Fruit fly (Drosophila melanogaster) whole organism, adult: ENCODE data around the gene CG42724.

Experiments
- CG11617 ChIP-seq: fragments of 200-800 bp; sonication (Bioruptor generic); optimal IDR thresholded peaks from 2 replicates; lab custom pipeline; 2017; ENCODE audit warnings: mild to moderate bottlenecking, missing biosample characterization, missing genetic modification reagents, missing genetic modification characterization
- CG12768 ChIP-seq: fragments of 200-800 bp; sonication (Bioruptor generic); optimal IDR thresholded peaks from 2 replicates; lab custom pipeline; 2017; ENCODE audit warnings: missing biosample characterization, missing genetic modification characterization, mild to moderate bottlenecking, moderate library complexity, missing genetic modification reagents
- CG14711 ChIP-seq: fragments of 200-800 bp; sonication (Bioruptor generic); optimal IDR thresholded peaks from 2 replicates; lab custom pipeline; 2018; ENCODE audit warnings: missing biosample characterization, mild to moderate bottlenecking, missing genetic modification characterization, moderate library complexity
- CG1620 ChIP-seq: fragments of 200-800 bp; sonication (Bioruptor generic); optimal IDR thresholded peaks from 2 replicates; lab custom pipeline; 2016; ENCODE audit warnings: missing biosample characterization, missing genetic modification characterization
- CG33017 ChIP-seq: fragments of 200-800 bp; sonication (Bioruptor generic); optimal IDR thresholded peaks from 2 replicates; lab custom pipeline; 2018; ENCODE audit warnings: missing biosample characterization, mild to moderate bottlenecking, missing genetic modification characterization, moderate library complexity
- CG5204 ChIP-seq: fragments of 200-800 bp; sonication (Bioruptor generic); optimal IDR thresholded peaks from 2 replicates; lab custom pipeline; 2016; ENCODE audit warnings: missing biosample characterization, missing genetic modification characterization
- CG7045 ChIP-seq: fragments of 200-800 bp; sonication (Bioruptor generic); optimal IDR thresholded peaks from 2 replicates; lab custom pipeline; 2017; ENCODE audit warnings: missing biosample characterization, mild to moderate bottlenecking, missing genetic modification characterization
- CG7101 ChIP-seq: fragments of 200-800 bp; sonication (Bioruptor generic); optimal IDR thresholded peaks from 2 replicates; lab custom pipeline; 2018; ENCODE audit warnings: missing biosample characterization, mild to moderate bottlenecking, missing genetic modification characterization, moderate library complexity
- Clk ChIP-seq: fragments of 200-800 bp; sonication (Bioruptor generic); optimal IDR thresholded peaks from 2 replicates; lab custom pipeline; 2017; ENCODE audit warnings: missing biosample characterization, missing genetic modification characterization
- Crg-1 ChIP-seq: fragments of 200-800 bp; sonication (Bioruptor generic); optimal IDR thresholded peaks from 2 replicates; lab custom pipeline; 2016; ENCODE audit warnings: missing biosample characterization, missing genetic modification characterization
- Hr96 ChIP-seq: fragments of 200-800 bp; sonication (Bioruptor generic); optimal IDR thresholded peaks from 2 replicates; lab custom pipeline; 2016; ENCODE audit warnings: missing biosample characterization, missing genetic modification characterization
- Mnt ChIP-seq: fragments of 200-800 bp; sonication (Bioruptor generic); optimal IDR thresholded peaks from 2 replicates; lab custom pipeline; 2016; ENCODE audit warnings: missing biosample characterization, mild to moderate bottlenecking, missing genetic modification characterization
- bab1 ChIP-seq: fragments of 200-800 bp; sonication (Bioruptor generic); optimal IDR thresholded peaks from 3 replicates; lab custom pipeline; 2019; ENCODE audit warnings: missing biosample characterization, mild to moderate bottlenecking, missing genetic modification characterization, moderate library complexity
- cic ChIP-seq: fragments of 200-800 bp; sonication (Bioruptor generic); optimal IDR thresholded peaks from 2 replicates; lab custom pipeline; 2017; ENCODE audit warnings: missing biosample characterization, mild to moderate bottlenecking, missing genetic modification characterization, moderate library complexity
- cnc ChIP-seq, 2 experiments: fragments of >200 bp; optimal IDR thresholded peaks; 2 replicates each; lab custom pipeline; 2017
- kay ChIP-seq: fragments of 200-800 bp; sonication (Bioruptor generic); peaks from one replicate; lab custom pipeline; 2016; ENCODE audit warnings: missing biosample characterization, missing genetic modification characterization, borderline replicate concordance
- ovo ChIP-seq: fragments of 200-800 bp; sonication (Bioruptor generic); optimal IDR thresholded peaks from 2 replicates; lab custom pipeline; 2016; ENCODE audit warnings: missing biosample characterization, missing genetic modification characterization
- pad ChIP-seq: fragments of 200-800 bp; sonication (Bioruptor generic); optimal IDR thresholded peaks from 3 replicates; lab custom pipeline; 2017; ENCODE audit warnings: missing biosample characterization, missing genetic modification characterization, mild to moderate bottlenecking, moderate library complexity, missing genetic modification reagents
- tj ChIP-seq: fragments of 200-800 bp; sonication (Bioruptor generic); optimal IDR thresholded peaks from 3 replicates; lab custom pipeline; 2017; ENCODE audit warnings: missing biosample characterization, mild to moderate bottlenecking, missing genetic modification characterization, moderate library complexity
- toe ChIP-seq: fragments of 200-800 bp; sonication (Bioruptor generic); optimal IDR thresholded peaks from 2 replicates; lab custom pipeline; 2016; ENCODE audit warnings: missing biosample characterization, missing genetic modification characterization

The CG42724 gene

dm6 chr3R:6348943-6349342, 19.1 kb downstream of the CG42724 start, which contains the start of gene Hr83:
Gene Hr83 (plus strand): TSS chr3R:6349243.
- TF ChIP-seq Clk: no peak
- no peak for TF ChIP-seq CG14711
- TF ChIP-seq Hr96 (GFP tag; lab: Kevin White, UChicago): no peak
- no peak for TF ChIP-seq CG5204
- TF ChIP-seq cic (GFP tag; lab: Kevin White, UChicago): no peak
- no peak for TF ChIP-seq kay (GFP tag; lab: Kevin White, UChicago)
- TF ChIP-seq Mnt (GFP tag; lab: Kevin White, UChicago): no peak
- no peak for TF ChIP-seq cnc (optimal IDR thresholded peaks at IDR 0.05; lab: Kevin White, UChicago)
- TF ChIP-seq tj (GFP tag; lab: Kevin White, UChicago): no peak
- TF ChIP-seq CG12768 (GFP tag; lab: Kevin White, UChicago): no peak
- no peak for TF ChIP-seq Crg-1 (GFP tag; lab: Kevin White, UChicago)
- no peak for TF ChIP-seq ovo
- no peak for TF ChIP-seq CG7045
- TF ChIP-seq toe: no peak
- no peak for TF ChIP-seq CG7101
- no peak for TF ChIP-seq CG1620 (GFP tag; lab: Kevin White, UChicago)
- TF ChIP-seq CG33017 (tag; lab: Kevin White, UChicago): no peak

DNA sequence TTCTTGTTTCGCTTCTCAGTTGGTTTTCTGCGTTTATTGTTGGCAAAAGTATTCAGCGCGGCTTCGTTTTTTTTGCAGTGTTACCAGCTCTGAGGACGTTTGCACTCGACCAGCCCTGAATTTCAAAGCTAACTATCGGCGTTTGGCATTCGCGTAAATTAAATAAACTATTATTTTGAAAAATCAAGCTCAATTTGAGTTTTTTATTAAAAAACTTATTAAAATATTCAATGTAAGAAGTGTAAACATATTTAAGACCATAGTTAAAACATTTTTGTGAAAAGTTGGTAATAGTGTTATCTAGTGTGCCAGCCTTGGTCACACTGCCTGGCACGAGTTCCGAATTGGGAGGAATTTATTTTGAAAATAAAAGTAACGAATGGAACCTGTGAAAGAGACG, 22.3 kb downstream of the CG42724 start, which contains the start of the genes SmD2 and CG18048:
TSS of gene SmD2 (minus strand) at position 98 of the 400 bp plus-strand sequence.
TSS of gene CG18048 (plus strand) at position 298 of the 400 bp plus-strand sequence.
- TF ChIP-seq Clk: no peak
- TF ChIP-seq Mnt (GFP tag; lab: Kevin White, UChicago): peak; percentile 65
- peak; percentile 23 for TF ChIP-seq CG1620 (GFP tag; lab: Kevin White, UChicago)
- TF ChIP-seq CG14711: peak; percentile 14
- peak; percentile 6 for TF ChIP-seq Hr96 (GFP tag; lab: Kevin White, UChicago)
- peak; percentile 18 for TF ChIP-seq CG5204
- no peak for TF ChIP-seq cnc (optimal IDR thresholded peaks at IDR 0.05; lab: Kevin White, UChicago)
- TF ChIP-seq Crg-1 (GFP tag; lab: Kevin White, UChicago): no peak
- TF ChIP-seq tj (GFP tag; lab: Kevin White, UChicago): peak; percentile 6
- peak; percentile 7 for TF ChIP-seq CG12768 (GFP tag; lab: Kevin White, UChicago)
- TF ChIP-seq CG7045: no peak
- TF ChIP-seq ovo: no peak
- no peak for TF ChIP-seq pad (GFP tag; lab: Kevin White, UChicago)
- peak; percentile 24 for TF ChIP-seq bab1
- no peak for TF ChIP-seq kay (GFP tag; lab: Kevin White, UChicago)
- no peak for TF ChIP-seq toe
- TF ChIP-seq cic (GFP tag; lab: Kevin White, UChicago): no peak
- no peak for TF ChIP-seq CG7101
- TF ChIP-seq CG33017 (tag; lab: Kevin White, UChicago): no peak

dm6 chr3R:6343396-6344239, 24.5 kb downstream of the CG42724 start, which contains the start of gene CG17919:
Gene CG17919 (plus strand): TSS chr3R:6344029.
- TF ChIP-seq tj (GFP tag; lab: Kevin White, UChicago): no peak
- TF ChIP-seq toe: no peak
- no peak for TF ChIP-seq Mnt (GFP tag; lab: Kevin White, UChicago)
- no peak for TF ChIP-seq kay (GFP tag; lab: Kevin White, UChicago)
- no peak for TF ChIP-seq CG7101
- no peak for TF ChIP-seq Clk
- no peak for TF ChIP-seq ovo
- no peak for TF ChIP-seq CG11617 (GFP tag; lab: Kevin White, UChicago)
- TF ChIP-seq CG7045: no peak
- no peak for TF ChIP-seq CG1620 (GFP tag; lab: Kevin White, UChicago)
- TF ChIP-seq bab1: no peak
- TF ChIP-seq Hr96 (GFP tag; lab: Kevin White, UChicago): no peak
- no peak for TF ChIP-seq CG14711
- no peak for TF ChIP-seq CG12768 (GFP tag; lab: Kevin White, UChicago)
- TF ChIP-seq CG5204: no peak
- no peak for TF ChIP-seq pad (GFP tag; lab: Kevin White, UChicago)
- no peak for TF ChIP-seq CG33017 (tag; lab: Kevin White, UChicago)
- no peak for TF ChIP-seq Crg-1 (GFP tag; lab: Kevin White, UChicago)

DNA sequence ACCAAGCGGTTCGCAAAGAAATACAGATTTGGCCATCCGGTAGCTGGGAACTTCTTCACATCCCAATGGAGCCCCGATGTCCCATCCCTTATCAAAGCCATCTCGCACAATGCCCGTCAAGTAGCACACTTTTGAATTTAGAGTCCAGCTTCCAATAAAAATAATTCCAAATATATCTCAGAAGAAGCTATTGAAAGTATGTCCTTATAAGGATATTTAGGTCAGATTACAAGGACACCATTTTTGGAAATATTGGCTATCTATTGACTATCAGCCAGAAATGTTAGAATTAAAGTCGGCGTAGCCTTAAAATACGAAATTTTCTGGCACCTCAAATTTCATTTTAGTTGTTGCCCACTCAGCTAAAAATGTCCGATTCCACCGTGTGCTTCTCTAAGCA, 25.4 kb downstream of the CG42724 start, which contains the start of gene CG10298:
TSS of gene CG10298 (plus strand) at position 301 of the 400 bp plus-strand sequence.
- TF ChIP-seq cic (GFP tag; lab: Kevin White, UChicago) (no peak), tj (GFP tag; lab: Kevin White, UChicago) (no peak), CG11617 (GFP tag; lab: Kevin White, UChicago) (no peak), CG1620 (GFP tag; lab: Kevin White, UChicago) (no peak), Hr96 (GFP tag; lab: Kevin White, UChicago) (no peak), Clk (no peak)

DNA sequence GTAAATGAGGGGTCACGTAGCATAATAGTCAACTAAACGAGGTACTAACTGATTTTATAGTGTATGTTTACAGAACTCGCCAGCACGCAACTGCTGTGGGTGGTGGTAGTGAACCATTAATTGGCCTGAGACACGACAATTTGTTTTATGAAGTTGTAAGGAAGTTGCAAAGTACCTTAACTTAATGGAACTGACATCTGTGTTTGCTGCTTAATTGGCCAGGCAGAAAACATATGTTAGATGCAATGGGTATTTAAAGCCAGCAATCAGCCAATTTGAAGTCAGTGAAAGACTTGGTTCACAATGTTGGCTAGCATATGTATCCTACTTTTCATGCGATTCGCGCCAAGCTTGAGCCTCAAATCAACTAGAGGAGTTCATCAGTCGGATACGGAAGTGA, 26.4 kb downstream of the CG42724 start, which contains the start of gene CG17917:
TSS of gene CG17917 (plus strand) at position 301 of the 400 bp plus-strand sequence.
- no peak for TF ChIP-seq CG12768 (GFP tag; lab: Kevin White, UChicago)

DNA sequence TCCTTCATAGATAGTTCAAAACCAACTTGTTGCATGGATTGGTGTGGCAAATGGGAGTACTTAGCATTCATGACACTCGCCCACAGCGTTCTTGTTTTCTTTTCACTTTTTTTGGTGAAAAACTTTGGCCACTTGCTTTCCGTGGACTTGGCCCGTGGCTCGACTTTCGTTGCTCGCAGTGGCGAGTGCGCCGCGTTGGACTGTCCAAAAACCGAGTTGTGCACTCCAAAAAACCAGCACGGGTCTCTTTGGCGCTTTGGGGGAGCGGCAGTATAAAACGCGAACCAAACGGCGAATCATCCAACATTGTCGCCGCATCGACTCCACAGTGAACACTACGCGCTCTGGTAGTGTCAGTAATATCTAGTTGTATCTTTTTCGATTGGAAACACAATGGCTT, 28.3 kb downstream of the CG42724 start, which contains the start of gene Osi20:
TSS of gene Osi20 (plus strand) at position 301 of the 400 bp plus-strand sequence.
- TF ChIP-seq CG33017 (tag; lab: Kevin White, UChicago) (no peak), CG12768 (GFP tag; lab: Kevin White, UChicago) (no peak), Mnt (GFP tag; lab: Kevin White, UChicago) (no peak), Clk (no peak), CG7101 (no peak), toe (no peak), bab1 (no peak), kay (GFP tag; lab: Kevin White, UChicago) (no peak), CG7045 (no peak), CG5204 (no peak), Hr96 (GFP tag; lab: Kevin White, UChicago) (no peak), CG1620 (GFP tag; lab: Kevin White, UChicago) (no peak), cnc (optimal IDR thresholded peaks at IDR 0.05; lab: Kevin White, UChicago) (no peak), ovo (no peak), pad (GFP tag; lab: Kevin White, UChicago) (no peak)
